Worm (Caenorhabditis elegans) whole organism, midembryonic: ENCODE data around the gene C12D8.21.

ENCODE experiments used
- T22C8.4 ChIP-seq: fragments of 200-800 bp; sonication (Bioruptor generic); IDR thresholded peaks from 2 replicates; pipeline ENCODE4 v1.3.6; 2022; ENCODE audit warnings: missing genetic modification characterization, missing compliant biosample characterization
- cog-1 ChIP-seq: sonication (generic microtip); optimal IDR thresholded peaks from 2 replicates; lab custom pipeline; 2016; ENCODE audit warnings: missing genetic modification characterization, missing compliant biosample characterization
- flt-1 ChIP-seq: fragments of 200-800 bp; sonication (Bioruptor generic); IDR thresholded peaks from 2 replicates; pipeline ENCODE4 v1.3.6; 2022; ENCODE audit warnings: missing genetic modification characterization, missing compliant biosample characterization
- klf-2 ChIP-seq: fragments of 200-800 bp; sonication (Bioruptor generic); conservative IDR thresholded peaks from 2 replicates; pipeline ENCODE4 v1.3.6; 2022; ENCODE audit warnings: missing genetic modification reagents, missing genetic modification characterization, missing compliant biosample characterization
- med-1 ChIP-seq: sonication (generic microtip); optimal IDR thresholded peaks from 2 replicates; lab custom pipeline; 2017; ENCODE audit warnings: missing genetic modification characterization, mild to moderate bottlenecking, missing compliant biosample characterization, antibody characterized with exemption, missing genetic modification reagents; ENCODE audit not compliant: insufficient read depth
- ref-1 ChIP-seq: fragments of 200-800 bp; sonication (Bioruptor generic); conservative IDR thresholded peaks from 2 replicates; pipeline ENCODE4 v1.3.6; 2022; ENCODE audit warnings: missing genetic modification reagents, missing genetic modification characterization, missing compliant biosample characterization
- tab-1 ChIP-seq: fragments of 200-800 bp; sonication (Bioruptor generic); IDR thresholded peaks from 2 replicates; pipeline ENCODE4 v1.3.6; 2022; ENCODE audit warnings: missing genetic modification characterization, missing compliant biosample characterization
- ztf-23 ChIP-seq: fragments of 200-800 bp; sonication (Bioruptor generic); IDR thresholded peaks from 2 replicates; pipeline ENCODE4 v1.3.6; 2022; ENCODE audit warnings: missing genetic modification reagents, missing genetic modification characterization, missing compliant biosample characterization
- ztf-29 ChIP-seq: fragments of 200-800 bp; sonication (Bioruptor generic); IDR thresholded peaks from 2 replicates; pipeline ENCODE4 v1.3.6; 2022; ENCODE audit warnings: missing genetic modification reagents, missing genetic modification characterization, missing compliant biosample characterization

The C12D8.21 gene

DNA sequence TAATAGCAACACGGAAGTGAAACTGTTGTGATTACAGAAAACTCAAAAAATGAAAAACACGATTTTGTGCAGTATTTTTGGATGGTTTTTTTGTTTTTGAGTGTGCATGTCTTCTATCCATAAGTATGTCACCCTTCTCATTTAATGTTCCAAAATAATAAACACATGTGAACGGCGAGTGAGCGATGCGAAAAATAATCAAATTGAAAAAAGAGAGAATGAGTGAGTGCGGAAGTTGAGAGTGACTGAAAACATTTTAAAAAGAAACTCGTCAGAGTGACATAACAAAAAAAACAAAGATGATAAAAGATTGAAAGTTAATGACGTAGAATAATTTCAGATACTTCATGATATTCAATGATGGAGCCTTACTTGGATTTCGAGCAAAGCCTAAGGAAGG lies 8.5 kb upstream of the C12D8.21 start:
- TF ChIP-seq ztf-29 (GFP tag; lab: Robert Waterston, UW) (no peak), flt-1 (GFP tag; lab: Robert Waterston, UW) (no peak), T22C8.4 (GFP tag; lab: Robert Waterston, UW) (no peak), med-1 (GFP tag; lab: Kevin White, UChicago) (no peak), ztf-23 (GFP tag; lab: Robert Waterston, UW) (no peak), ref-1 (GFP tag; lab: Robert Waterston, UW) (no peak), tab-1 (GFP tag; lab: Robert Waterston, UW) (no peak), cog-1 (tag; lab: Kevin White, UChicago) (no peak), klf-2 (no peak)

DNA sequence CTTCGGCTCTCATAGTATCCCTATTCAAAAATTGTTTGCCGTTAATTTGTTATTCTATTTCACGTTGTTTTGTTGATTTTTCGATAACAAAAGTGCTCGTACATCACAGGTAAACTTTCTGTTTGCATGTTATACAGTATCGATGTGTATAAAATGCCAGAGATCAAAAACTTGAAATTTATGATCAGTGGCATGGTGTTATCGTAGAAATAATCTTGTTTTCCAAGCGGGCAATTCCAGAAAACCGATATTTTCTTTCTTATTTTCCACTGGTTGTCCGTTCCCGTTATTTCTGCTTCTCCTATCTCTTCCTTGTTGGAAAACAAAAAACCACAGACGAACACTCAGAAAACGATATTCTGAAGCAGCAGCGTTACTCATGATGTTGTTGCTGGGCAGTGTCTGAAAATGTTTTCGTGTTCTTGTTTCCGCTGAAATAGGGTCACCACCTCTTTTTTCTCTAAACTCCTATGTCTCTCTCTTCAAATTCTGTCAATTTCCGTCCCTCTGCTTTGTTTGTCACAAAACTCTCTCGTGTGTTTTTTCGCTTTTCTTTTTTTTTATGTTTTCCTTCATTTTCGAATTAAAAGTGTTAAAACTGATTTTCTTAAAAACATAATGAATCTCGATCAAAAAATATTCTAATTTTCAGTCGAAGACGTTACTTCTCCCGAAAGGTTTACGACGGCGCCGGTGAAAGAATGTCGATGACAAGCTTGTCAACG lies 7.4 kb upstream of the C12D8.21 start, which contains the start of gene akt-1:
TSS of gene akt-1 (plus strand) at position 651 of the 725 bp plus-strand sequence.
- TF ChIP-seq flt-1 (GFP tag; lab: Robert Waterston, UW) = no peak
- no peak for TF ChIP-seq T22C8.4 (GFP tag; lab: Robert Waterston, UW)

DNA sequence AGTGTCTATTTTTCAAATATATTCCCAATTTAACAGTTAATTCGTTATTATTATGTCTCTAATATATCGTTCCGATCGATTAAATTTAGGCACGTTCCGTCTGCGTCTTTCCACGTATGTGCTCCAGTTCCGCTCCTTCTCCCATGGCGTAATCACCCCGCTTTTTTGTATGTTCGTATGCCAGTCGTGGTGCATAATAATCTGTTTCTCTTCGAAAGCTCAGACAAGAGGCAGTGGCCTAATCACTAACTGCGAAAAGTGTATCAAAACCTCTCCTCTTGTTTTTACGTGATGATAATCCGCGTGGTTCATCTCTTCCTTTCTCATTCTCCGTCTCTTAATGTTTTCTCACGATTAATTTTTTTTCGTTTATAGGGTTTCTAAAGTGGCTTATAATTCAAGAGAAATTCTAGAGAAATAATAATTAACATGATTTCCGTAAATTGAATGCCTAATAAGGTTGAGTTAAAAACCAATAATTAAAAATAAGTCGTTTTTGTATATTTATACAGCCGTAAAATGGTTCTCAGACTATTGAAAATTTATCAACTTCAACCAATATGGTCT lies 6.8 kb upstream of the C12D8.21 start:
- no peak for TF ChIP-seq cog-1 (tag; lab: Kevin White, UChicago)
- TF ChIP-seq tab-1 (GFP tag; lab: Robert Waterston, UW) = no peak
- TF ChIP-seq T22C8.4 (GFP tag; lab: Robert Waterston, UW) = no peak
- no peak for TF ChIP-seq ztf-23 (GFP tag; lab: Robert Waterston, UW)
- TF ChIP-seq klf-2 = no peak
- no peak for TF ChIP-seq flt-1 (GFP tag; lab: Robert Waterston, UW)
- TF ChIP-seq med-1 (GFP tag; lab: Kevin White, UChicago) = no peak
- no peak for TF ChIP-seq ztf-29 (GFP tag; lab: Robert Waterston, UW)
- no peak for TF ChIP-seq ref-1 (GFP tag; lab: Robert Waterston, UW)

DNA sequence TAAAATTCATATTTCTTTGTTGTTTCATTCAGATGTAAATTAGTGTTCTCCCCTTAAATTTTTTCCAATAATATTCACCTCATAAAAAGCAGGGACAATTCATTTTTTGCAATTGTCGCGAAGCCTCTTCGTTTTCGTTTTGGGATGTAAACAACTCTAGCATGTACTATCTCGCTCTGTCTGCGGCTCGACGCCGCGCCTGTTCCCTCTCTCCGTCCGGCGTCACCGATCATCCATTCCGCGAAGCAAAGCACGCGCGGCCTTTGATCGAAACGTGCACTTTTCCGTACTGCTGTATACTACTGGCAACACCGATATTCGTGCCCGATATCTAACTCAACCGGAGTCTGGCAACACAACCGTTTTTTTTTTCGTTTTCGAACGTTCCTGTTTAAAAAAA lies 6.0 kb upstream of the C12D8.21 start:
- TF ChIP-seq klf-2 (no peak), T22C8.4 (GFP tag; lab: Robert Waterston, UW) (no peak), flt-1 (GFP tag; lab: Robert Waterston, UW) (no peak), ztf-29 (GFP tag; lab: Robert Waterston, UW) (no peak), cog-1 (tag; lab: Kevin White, UChicago) (no peak), ref-1 (GFP tag; lab: Robert Waterston, UW) (no peak), tab-1 (GFP tag; lab: Robert Waterston, UW) (no peak), ztf-23 (GFP tag; lab: Robert Waterston, UW) (no peak), med-1 (GFP tag; lab: Kevin White, UChicago) (no peak)

DNA sequence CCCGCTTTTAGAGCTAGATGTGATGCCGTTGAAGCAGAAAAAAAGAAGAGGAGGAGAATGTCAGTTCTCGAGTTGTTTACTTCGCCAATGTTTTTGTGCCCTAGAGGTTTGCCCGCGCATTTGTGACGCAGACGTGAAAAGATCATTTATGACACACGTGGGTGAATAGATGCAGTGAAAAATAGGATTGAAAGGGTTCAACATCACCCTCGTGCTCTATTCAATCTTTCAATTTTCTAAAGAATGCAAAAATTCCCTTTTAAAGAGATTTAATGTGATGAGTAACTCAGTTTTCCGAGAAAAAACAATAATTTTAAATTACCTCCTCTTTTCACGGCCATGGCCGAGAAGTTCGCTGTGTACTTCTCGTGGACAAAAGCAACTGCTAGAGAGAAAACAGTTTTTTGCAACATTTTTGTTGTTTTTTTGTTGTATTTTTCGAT lies 5.5 kb upstream of the C12D8.21 start:
- TF ChIP-seq klf-2 (no peak), ref-1 (GFP tag; lab: Robert Waterston, UW) (no peak), flt-1 (GFP tag; lab: Robert Waterston, UW) (no peak), T22C8.4 (GFP tag; lab: Robert Waterston, UW) (no peak), ztf-23 (GFP tag; lab: Robert Waterston, UW) (no peak), med-1 (GFP tag; lab: Kevin White, UChicago) (no peak), tab-1 (GFP tag; lab: Robert Waterston, UW) (no peak), cog-1 (tag; lab: Kevin White, UChicago) (no peak), ztf-29 (GFP tag; lab: Robert Waterston, UW) (no peak)

DNA sequence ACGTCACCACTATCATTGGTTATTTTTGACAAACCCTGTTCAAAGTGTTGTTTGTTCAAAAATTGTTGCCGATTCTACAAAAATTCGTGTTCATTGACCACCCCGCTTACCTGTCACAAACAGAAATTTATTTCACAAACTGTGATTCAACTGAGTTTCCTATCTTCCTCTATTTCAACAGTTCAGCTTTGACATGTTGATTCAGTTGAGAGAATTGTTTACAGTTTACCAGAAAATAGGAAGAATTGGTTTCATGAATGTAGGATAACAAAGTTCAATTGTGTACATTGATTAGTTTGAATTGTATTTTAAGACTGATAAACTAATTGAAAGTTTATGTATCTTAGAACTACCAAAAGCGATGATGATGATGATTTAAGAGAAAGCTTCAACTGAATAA lies 4.6 kb upstream of the C12D8.21 start:
- no peak for TF ChIP-seq ztf-23 (GFP tag; lab: Robert Waterston, UW)
- no peak for TF ChIP-seq flt-1 (GFP tag; lab: Robert Waterston, UW)
- no peak for TF ChIP-seq ztf-29 (GFP tag; lab: Robert Waterston, UW)
- TF ChIP-seq cog-1 (tag; lab: Kevin White, UChicago) = no peak
- TF ChIP-seq klf-2 = no peak
- no peak for TF ChIP-seq med-1 (GFP tag; lab: Kevin White, UChicago)
- no peak for TF ChIP-seq ref-1 (GFP tag; lab: Robert Waterston, UW)
- no peak for TF ChIP-seq tab-1 (GFP tag; lab: Robert Waterston, UW)
- no peak for TF ChIP-seq T22C8.4 (GFP tag; lab: Robert Waterston, UW)

DNA sequence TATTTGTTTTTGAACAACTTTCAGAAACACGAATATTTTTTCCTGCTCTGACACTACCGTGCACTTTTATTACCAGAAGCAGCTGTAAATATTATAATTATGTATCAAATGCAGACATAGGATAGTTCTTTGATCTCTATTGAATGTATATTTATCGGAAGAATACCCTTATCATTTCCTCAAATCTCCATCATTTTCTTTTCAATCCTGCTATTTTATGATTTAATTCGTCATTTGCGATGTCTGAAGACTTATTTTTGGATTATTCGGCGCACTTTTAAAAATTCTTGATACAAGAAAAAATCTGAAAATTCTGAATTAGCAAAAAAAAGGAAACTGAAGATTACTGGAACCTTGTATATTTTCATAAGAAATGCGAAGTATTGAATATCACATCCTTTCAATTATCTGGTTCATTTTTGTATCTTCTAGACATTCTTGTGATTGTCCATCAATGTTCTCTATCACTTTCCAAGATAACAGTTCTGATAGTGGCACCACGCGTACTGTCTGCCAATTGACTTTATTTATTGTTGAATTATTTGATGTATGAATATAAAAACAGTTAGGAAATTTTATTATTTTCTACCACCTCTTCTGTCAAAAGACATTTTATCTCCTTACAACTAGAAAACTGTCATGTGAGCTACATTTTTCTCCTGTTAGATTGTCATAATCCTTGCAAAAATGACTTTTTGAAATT lies 3.2 kb upstream of the C12D8.21 start:
- TF ChIP-seq ref-1 (GFP tag; lab: Robert Waterston, UW) = no peak
- TF ChIP-seq cog-1 (tag; lab: Kevin White, UChicago) = no peak
- no peak for TF ChIP-seq med-1 (GFP tag; lab: Kevin White, UChicago)
- TF ChIP-seq tab-1 (GFP tag; lab: Robert Waterston, UW) = no peak
- TF ChIP-seq T22C8.4 (GFP tag; lab: Robert Waterston, UW) = no peak
- no peak for TF ChIP-seq ztf-29 (GFP tag; lab: Robert Waterston, UW)
- TF ChIP-seq ztf-23 (GFP tag; lab: Robert Waterston, UW) = no peak
- no peak for TF ChIP-seq klf-2
- TF ChIP-seq flt-1 (GFP tag; lab: Robert Waterston, UW) = no peak

DNA sequence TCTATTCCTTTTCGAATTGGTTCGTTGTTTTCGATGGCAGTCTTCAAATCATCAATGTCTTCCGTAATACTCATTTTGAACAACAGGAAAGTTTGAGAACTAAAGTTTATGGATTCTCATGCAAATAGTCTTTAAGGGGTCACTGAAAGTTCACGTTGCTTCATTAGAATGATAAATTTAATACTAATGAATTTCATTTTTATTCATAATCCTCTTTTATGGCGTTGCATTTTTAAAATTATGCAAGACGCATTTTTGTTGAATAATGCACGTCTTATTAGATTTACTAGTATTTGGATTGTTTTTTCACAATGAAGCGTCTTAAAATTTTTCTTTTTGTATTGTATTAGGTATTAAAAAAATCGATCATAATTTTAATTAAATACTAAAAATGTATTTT lies 2.1 kb upstream of the C12D8.21 start, which contains the start of gene C12D8.9:
TSS of gene C12D8.9 (minus strand) at position 101 of the 400 bp plus-strand sequence.
- TF ChIP-seq ztf-29 (GFP tag; lab: Robert Waterston, UW) (no peak), ref-1 (GFP tag; lab: Robert Waterston, UW) (no peak), klf-2 (no peak)
